Worm (Caenorhabditis elegans): ENCODE data around the gene tasp-1.
"Not testable (repeated sequence)": the region's sequence is repeated elsewhere in the genome, so short reads cannot be mapped to it uniquely, and the experiment has no call there.

ce11 chrIII:10805625-10806024 lies 46.5 kb downstream of the tasp-1 start, which contains the start of gene klp-7:
- not testable (repeated sequence) for TF ChIP-seq atf-7 (tag; optimal IDR thresholded peaks at IDR 0.05); D2030.7 (GFP tag; IDR thresholded peaks at IDR 0.05); nfya-2 (GFP tag; IDR thresholded peaks at IDR 0.05); ama-1 (optimal IDR thresholded peaks at IDR 0.05); ama-1 (GFP tag; optimal IDR thresholded peaks at IDR 0.05); lag-1 (GFP tag; IDR thresholded peaks at IDR 0.05); Y79H2A.3 (GFP tag; conservative IDR thresholded peaks at IDR 0.05); bed-2 (GFP tag; IDR thresholded peaks at IDR 0.05)

All from whole organism, young adult.